Fruit fly (Drosophila melanogaster) whole organism, embryonic: Measurements from ENCODE around the gene DIP-eta.

ENCODE experiments used
- Asciz ChIP-seq: fragments of 200-800 bp; sonication (Bioruptor generic); optimal IDR thresholded peaks from 2 replicates; lab custom pipeline; 2017; ENCODE audit warnings: missing biosample characterization, mild to moderate bottlenecking, missing genetic modification characterization, missing genetic modification reagents
- Bteb2 ChIP-seq: fragments of 200-800 bp; sonication (Bioruptor generic); optimal IDR thresholded peaks from 2 replicates; lab custom pipeline; 2016; ENCODE audit warnings: missing biosample characterization, missing genetic modification characterization
- CG11085 ChIP-seq: fragments of 200-800 bp; sonication (Bioruptor generic); IDR thresholded peaks from 2 replicates; pipeline ENCODE4 v1.3.6; 2022; ENCODE audit warnings: missing biosample characterization, missing genetic modification characterization
- CG11093 ChIP-seq: fragments of 200-800 bp; sonication (Bioruptor generic); IDR thresholded peaks from 3 replicates; pipeline ENCODE4 v1.3.6; 2022; ENCODE audit warnings: missing biosample characterization, missing genetic modification characterization
- CG11696 ChIP-seq: fragments of 200-800 bp; sonication (Bioruptor generic); IDR thresholded peaks from 2 replicates; pipeline ENCODE4 v1.3.6; 2022; ENCODE audit warnings: missing biosample characterization, missing genetic modification characterization
- CG12104 ChIP-seq: fragments of 200-800 bp; sonication (Bioruptor generic); optimal IDR thresholded peaks from 3 replicates; lab custom pipeline; 2016; ENCODE audit warnings: missing biosample characterization, missing genetic modification characterization
- CG12391 ChIP-seq: fragments of 200-800 bp; sonication (Bioruptor generic); optimal IDR thresholded peaks from 3 replicates; lab custom pipeline; 2018; ENCODE audit warnings: missing biosample characterization, mild to moderate bottlenecking, missing genetic modification characterization, moderate library complexity
- CG12744 ChIP-seq: fragments of 200-800 bp; sonication (Bioruptor generic); optimal IDR thresholded peaks from 2 replicates; lab custom pipeline; 2016; ENCODE audit warnings: missing biosample characterization, missing genetic modification characterization
- CG13287 ChIP-seq: fragments of 200-800 bp; sonication (Bioruptor generic); IDR thresholded peaks from 2 replicates; pipeline ENCODE4 v1.3.6; 2022; ENCODE audit warnings: missing biosample characterization, missing genetic modification characterization; ENCODE audit not compliant: partially characterized antibody
- CG14860 ChIP-seq: fragments of 200-800 bp; sonication (Bioruptor generic); IDR thresholded peaks from 3 replicates; pipeline ENCODE4 v1.3.6; 2022; ENCODE audit warnings: missing biosample characterization, missing genetic modification characterization; ENCODE audit not compliant: partially characterized antibody
- CG2712 ChIP-seq: fragments of 200-800 bp; optimal IDR thresholded peaks from 3 replicates; lab custom pipeline; 2019; ENCODE audit warnings: missing biosample characterization, mild to moderate bottlenecking, missing genetic modification characterization, moderate library complexity
- CG32767 ChIP-seq: fragments of 200-800 bp; sonication (Bioruptor generic); IDR thresholded peaks from 2 replicates; pipeline ENCODE4 v1.3.6; 2022; ENCODE audit warnings: missing biosample characterization, missing genetic modification characterization
- CG3281 ChIP-seq: fragments of 200-800 bp; sonication (Bioruptor generic); optimal IDR thresholded peaks from 3 replicates; lab custom pipeline; 2017; ENCODE audit warnings: missing biosample characterization, mild to moderate bottlenecking, missing genetic modification characterization
- CG3726 ChIP-seq: fragments of 200-800 bp; sonication (Bioruptor generic); IDR thresholded peaks from 3 replicates; pipeline ENCODE4, ENCODE4 v1.3.6; 2022; ENCODE audit warnings: missing biosample characterization, missing genetic modification characterization
- CG3995 ChIP-seq: fragments of 200-800 bp; sonication (Bioruptor generic); optimal IDR thresholded peaks from 3 replicates; lab custom pipeline; 2016; ENCODE audit warnings: missing biosample characterization, missing genetic modification characterization
- CG6175 ChIP-seq: fragments of 200-800 bp; sonication (Bioruptor generic); IDR thresholded peaks from 3 replicates; pipeline ENCODE4 v1.3.6; 2022; ENCODE audit warnings: missing biosample characterization, missing genetic modification characterization
- CG6654 ChIP-seq: fragments of 200-800 bp; sonication (Bioruptor generic); optimal IDR thresholded peaks from 2 replicates; lab custom pipeline; 2017; ENCODE audit warnings: missing biosample characterization, mild to moderate bottlenecking, missing genetic modification characterization
- CG7372 ChIP-seq: fragments of 200-800 bp; sonication (Bioruptor generic); IDR thresholded peaks from 2 replicates; pipeline ENCODE4 v1.3.6; 2022; ENCODE audit warnings: missing biosample characterization, missing genetic modification characterization
- CG7963 ChIP-seq: fragments of 200-800 bp; sonication (Bioruptor generic); IDR thresholded peaks from 3 replicates; pipeline ENCODE4 v1.3.6; 2022; ENCODE audit warnings: missing biosample characterization, missing genetic modification characterization; ENCODE audit not compliant: partially characterized antibody
- CG8478 ChIP-seq: fragments of >200 bp; optimal IDR thresholded peaks from 2 replicates; lab custom pipeline; 2018
- CG8765 ChIP-seq: fragments of 200-800 bp; sonication (Bioruptor generic); IDR thresholded peaks from 2 replicates; pipeline ENCODE4 v1.3.6; 2022; ENCODE audit warnings: missing biosample characterization, missing genetic modification characterization
- CG9609 ChIP-seq: fragments of 200-800 bp; sonication (Bioruptor generic); optimal IDR thresholded peaks from 3 replicates; lab custom pipeline; 2016; ENCODE audit warnings: missing biosample characterization, missing genetic modification characterization
- CG9932 ChIP-seq: fragments of 200-800 bp; sonication (Bioruptor generic); IDR thresholded peaks from 2 replicates; pipeline ENCODE4 v1.3.6; 2022; ENCODE audit warnings: missing biosample characterization, missing genetic modification characterization
- CTCF ChIP-seq: fragments of 200-800 bp; sonication (Bioruptor generic); optimal IDR thresholded peaks from 2 replicates; lab custom pipeline; 2017; ENCODE audit warnings: missing biosample characterization, mild to moderate bottlenecking, missing genetic modification characterization, moderate library complexity
- Dek ChIP-seq: fragments of 200-800 bp; sonication (Bioruptor generic); optimal IDR thresholded peaks from 3 replicates; lab custom pipeline; 2019; ENCODE audit warnings: missing biosample characterization, mild to moderate bottlenecking, missing genetic modification characterization, moderate library complexity
- Dip3 ChIP-seq: fragments of 200-800 bp; sonication (Bioruptor generic); optimal IDR thresholded peaks from 3 replicates; lab custom pipeline; 2016; ENCODE audit warnings: missing biosample characterization, missing genetic modification characterization
- MESR4 ChIP-seq: fragments of 200-800 bp; sonication (Bioruptor generic); optimal IDR thresholded peaks from 2 replicates; lab custom pipeline; 2018; ENCODE audit warnings: missing biosample characterization, mild to moderate bottlenecking, missing genetic modification characterization, moderate library complexity
- NC2β ChIP-seq: fragments of 200-800 bp; sonication (Bioruptor generic); optimal IDR thresholded peaks from 2 replicates; lab custom pipeline; 2016; ENCODE audit warnings: missing biosample characterization, missing genetic modification characterization
- NFAT ChIP-seq: fragments of 200-800 bp; sonication (Bioruptor generic); IDR thresholded peaks from 2 replicates; pipeline ENCODE4 v1.3.6; 2022; ENCODE audit warnings: missing biosample characterization, missing genetic modification characterization
- Nf-YB ChIP-seq: fragments of 200-800 bp; sonication (Bioruptor generic); optimal IDR thresholded peaks from 3 replicates; lab custom pipeline; 2019; ENCODE audit warnings: missing biosample characterization, mild to moderate bottlenecking, missing genetic modification characterization, moderate library complexity
- NfI ChIP-seq: fragments of 200-800 bp; sonication (Bioruptor generic); optimal IDR thresholded peaks from 3 replicates; lab custom pipeline; 2018; ENCODE audit warnings: missing biosample characterization, mild to moderate bottlenecking, missing genetic modification characterization, moderate library complexity
- Oli ChIP-seq: fragments of 200-800 bp; sonication (Bioruptor generic); optimal IDR thresholded peaks from 2 replicates; lab custom pipeline; 2018; ENCODE audit warnings: missing biosample characterization, mild to moderate bottlenecking, missing genetic modification characterization, moderate library complexity
- PHDP ChIP-seq: fragments of 200-800 bp; sonication (Bioruptor generic); optimal IDR thresholded peaks from 3 replicates; lab custom pipeline; 2018; ENCODE audit warnings: missing biosample characterization, mild to moderate bottlenecking, missing genetic modification characterization, moderate library complexity
- Ptx1 ChIP-seq: fragments of 200-800 bp; sonication (Bioruptor generic); IDR thresholded peaks from 2 replicates; pipeline ENCODE4 v1.3.6; 2022; ENCODE audit warnings: missing biosample characterization, missing genetic modification characterization
- Rx ChIP-seq: fragments of 200-800 bp; sonication (Bioruptor generic); IDR thresholded peaks from 2 replicates; pipeline ENCODE4 v1.3.6; 2022; ENCODE audit warnings: missing biosample characterization, missing genetic modification characterization
- br ChIP-seq: fragments of >200 bp; optimal IDR thresholded peaks from 2 replicates; lab custom pipeline; 2017
- cad ChIP-seq: fragments of >200 bp; optimal IDR thresholded peaks from 2 replicates; lab custom pipeline; 2017; ENCODE audit warnings: missing biosample characterization, missing genetic modification characterization
- esg ChIP-seq: fragments of 200-800 bp; sonication (Bioruptor generic); conservative IDR thresholded peaks from 2 replicates; pipeline ENCODE4 v1.3.6; 2022; ENCODE audit warnings: missing biosample characterization, missing genetic modification characterization
- ewg ChIP-seq: fragments of 200-800 bp; sonication (Bioruptor generic); optimal IDR thresholded peaks from 3 replicates; lab custom pipeline; 2017; ENCODE audit warnings: mild to moderate bottlenecking, missing biosample characterization, missing genetic modification reagents, missing genetic modification characterization
- fru ChIP-seq: fragments of >200 bp; optimal IDR thresholded peaks from 2 replicates; lab custom pipeline; 2017
- gsb ChIP-seq: fragments of 200-800 bp; sonication (Bioruptor generic); IDR thresholded peaks from 2 replicates; pipeline ENCODE4 v1.3.6; 2022; ENCODE audit warnings: missing biosample characterization, missing genetic modification characterization
- ham ChIP-seq: fragments of 200-800 bp; sonication (Bioruptor generic); IDR thresholded peaks from 2 replicates; pipeline ENCODE4 v1.3.6; 2022; ENCODE audit warnings: missing biosample characterization, missing genetic modification characterization
- insv ChIP-seq, 2 experiments: fragments of 200-800 bp; sonication (Bioruptor generic); optimal IDR thresholded peaks; 3 replicates each; lab custom pipeline; 2016 to 2018; ENCODE audit warnings: missing biosample characterization in 2 of 2, missing genetic modification characterization in 2 of 2
- nerfin-2 ChIP-seq: fragments of 200-800 bp; sonication (Bioruptor generic); IDR thresholded peaks from 2 replicates; pipeline ENCODE4 v1.3.6; 2022; ENCODE audit warnings: missing biosample characterization, missing genetic modification characterization; ENCODE audit not compliant: partially characterized antibody
- peb ChIP-seq: fragments of 200-800 bp; sonication (Bioruptor generic); IDR thresholded peaks from 2 replicates; pipeline ENCODE4 v1.3.6; 2022; ENCODE audit warnings: missing biosample characterization, missing genetic modification characterization
- row ChIP-seq: fragments of 200-800 bp; sonication (Bioruptor generic); IDR thresholded peaks from 3 replicates; pipeline ENCODE4 v1.3.6; 2022; ENCODE audit warnings: missing biosample characterization, missing genetic modification characterization
- run ChIP-seq: fragments of 200-800 bp; sonication (Bioruptor generic); optimal IDR thresholded peaks from 3 replicates; lab custom pipeline; 2018; ENCODE audit warnings: missing biosample characterization, mild to moderate bottlenecking, missing genetic modification characterization
- sim ChIP-seq: fragments of 200-800 bp; sonication (Bioruptor generic); IDR thresholded peaks from 2 replicates; pipeline ENCODE4 v1.3.6; 2022; ENCODE audit warnings: missing biosample characterization, missing genetic modification characterization
- slbo ChIP-seq: fragments of 200-800 bp; sonication (Bioruptor generic); IDR thresholded peaks from 2 replicates; pipeline ENCODE4 v1.3.6; 2022; ENCODE audit warnings: missing biosample characterization, missing genetic modification characterization
- ssp ChIP-seq: fragments of 200-800 bp; sonication (Bioruptor generic); IDR thresholded peaks from 2 replicates; pipeline ENCODE4 v1.3.6; 2022; ENCODE audit warnings: missing biosample characterization, missing genetic modification characterization
- stc ChIP-seq: fragments of 200-800 bp; sonication (Bioruptor generic); IDR thresholded peaks from 2 replicates; pipeline ENCODE4 v1.3.6; 2022; ENCODE audit warnings: missing biosample characterization, missing genetic modification characterization
- tna ChIP-seq: fragments of 200-800 bp; sonication (Bioruptor generic); IDR thresholded peaks from 2 replicates; pipeline ENCODE4 v1.3.6; 2022; ENCODE audit warnings: missing biosample characterization, missing genetic modification characterization; ENCODE audit not compliant: partially characterized antibody
- vvl ChIP-seq: fragments of 200-800 bp; sonication (Bioruptor generic); IDR thresholded peaks from 2 replicates; pipeline ENCODE4 v1.3.6; 2022; ENCODE audit warnings: missing biosample characterization, missing genetic modification characterization
- zen ChIP-seq: fragments of 200-800 bp; sonication (Bioruptor generic); optimal IDR thresholded peaks from 3 replicates; lab custom pipeline; 2018; ENCODE audit warnings: missing biosample characterization, mild to moderate bottlenecking, missing genetic modification characterization, moderate library complexity

Gene DIP-eta

DNA sequence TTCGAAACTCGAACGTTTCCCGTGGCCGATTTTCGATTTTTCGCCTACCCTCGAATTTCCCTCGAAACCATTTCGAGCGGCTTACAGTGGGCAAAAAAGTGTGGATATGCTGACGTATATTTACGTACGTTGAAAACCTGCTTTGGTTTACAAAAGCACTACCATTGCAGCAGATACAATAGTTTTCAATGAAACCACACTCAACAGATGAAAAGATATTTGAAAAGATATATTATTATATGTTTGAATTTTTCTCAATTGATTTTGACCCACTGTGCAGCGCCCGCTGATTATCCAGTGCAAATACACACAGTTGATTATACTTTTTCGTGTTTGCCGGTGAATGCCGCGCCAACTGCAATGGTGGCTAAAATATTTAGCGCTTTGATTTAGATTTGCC, 7.6 kb downstream of the DIP-eta start (continued):
- TF ChIP-seq CG12744 (GFP tag; lab: Kevin White, UChicago) = no peak
- TF ChIP-seq esg = no peak; the same call in 1 of the 2 replicates
- no peak for TF ChIP-seq fru (lab: Kevin White, UChicago)
- no peak for TF ChIP-seq CG12391 (tag; lab: Kevin White, UChicago)
- TF ChIP-seq tna (GFP tag; lab: Robert Waterston, UW) = no peak
- TF ChIP-seq CG11093 (GFP tag; lab: Robert Waterston, UW) = no peak
- TF ChIP-seq NFAT (GFP tag; lab: Robert Waterston, UW) = no peak
- no peak for TF ChIP-seq Dek (tag; lab: Kevin White, UChicago)
- no peak for TF ChIP-seq PHDP (tag; lab: Kevin White, UChicago)
- TF ChIP-seq zen (tag; lab: Kevin White, UChicago) = peak; percentile 40
- no peak for TF ChIP-seq CG13287
- TF ChIP-seq CG6654 (GFP tag; lab: Kevin White, UChicago) = no peak
- TF ChIP-seq CG6175 (GFP tag; lab: Robert Waterston, UW) = no peak
- no peak for TF ChIP-seq CG12104
- no peak for TF ChIP-seq stc (GFP tag; lab: Robert Waterston, UW)
- no peak for TF ChIP-seq CG7372 (GFP tag; lab: Robert Waterston, UW)
- no peak for TF ChIP-seq CG14860 (GFP tag; lab: Robert Waterston, UW)
- TF ChIP-seq MESR4 = no peak
- peak; percentile 31; the same call in 1 of the 2 replicates for TF ChIP-seq Rx (GFP tag; lab: Robert Waterston, UW)
- no peak for TF ChIP-seq insv (GFP tag; optimal IDR thresholded peaks at IDR 0.05; lab: Kevin White, UChicago)
- TF ChIP-seq Bteb2 (GFP tag; lab: Kevin White, UChicago) = no peak
- TF ChIP-seq ewg = peak; percentile 16
- TF ChIP-seq CG8765 (GFP tag; lab: Robert Waterston, UW) = no peak
- peak; percentile 9 for TF ChIP-seq run (tag; lab: Kevin White, UChicago)
- TF ChIP-seq slbo (GFP tag; lab: Robert Waterston, UW) = peak; percentile 38; the same call in 1 of the 2 replicates
- TF ChIP-seq gsb (GFP tag; lab: Robert Waterston, UW) = no peak
- TF ChIP-seq CG3281 (GFP tag; lab: Kevin White, UChicago) = peak; percentile 2
- no peak for TF ChIP-seq sim (GFP tag; lab: Robert Waterston, UW)
- TF ChIP-seq NfI (GFP tag; lab: Kevin White, UChicago) = no peak
- TF ChIP-seq ssp (GFP tag; lab: Robert Waterston, UW) = no peak
- no peak for TF ChIP-seq ham (GFP tag; lab: Robert Waterston, UW)
- TF ChIP-seq nerfin-2 (GFP tag; lab: Robert Waterston, UW) = no peak
- TF ChIP-seq peb = no peak
- TF ChIP-seq CTCF (GFP tag; lab: Kevin White, UChicago) = no peak
- no peak for TF ChIP-seq CG2712 (tag; lab: Kevin White, UChicago)
- no peak for TF ChIP-seq Dip3 (GFP tag; lab: Kevin White, UChicago)
- no peak; the same call in 1 of the 3 replicates for TF ChIP-seq row (GFP tag; lab: Robert Waterston, UW)
- no peak for TF ChIP-seq CG8478 (lab: Kevin White, UChicago)
- no peak for TF ChIP-seq CG9609 (GFP tag; lab: Kevin White, UChicago)
- TF ChIP-seq Ptx1 (GFP tag; lab: Robert Waterston, UW) = peak; percentile 42
- TF ChIP-seq Oli = peak; percentile 54
- no peak for TF ChIP-seq CG3726 (GFP tag; lab: Robert Waterston, UW)
- TF ChIP-seq NC2β (GFP tag; lab: Kevin White, UChicago) = no peak
- TF ChIP-seq Asciz = peak; percentile 36
- no peak for TF ChIP-seq CG11085 (GFP tag; lab: Robert Waterston, UW)
- no peak for TF ChIP-seq Nf-YB (GFP tag; lab: Kevin White, UChicago)
- TF ChIP-seq vvl = 0 out of 2 replicates have a peak, but pooled peaks have one; percentile 36
- no peak for TF ChIP-seq CG32767 (GFP tag; lab: Robert Waterston, UW)
- no peak for TF ChIP-seq CG9932 (GFP tag; lab: Robert Waterston, UW)
- no peak for TF ChIP-seq cad (GFP tag; lab: Kevin White, UChicago)
- no peak for TF ChIP-seq CG3995
- no peak for TF ChIP-seq br (lab: Kevin White, UChicago)
- TF ChIP-seq CG11696 (GFP tag; lab: Robert Waterston, UW) = no peak
- no peak for TF ChIP-seq CG7963 (GFP tag; lab: Robert Waterston, UW)
